Worm (Caenorhabditis elegans) whole organism, L3 larva: ENCODE results near the gene fbxa-220.

Source experiments
- ama-1 ChIP-seq: fragments of 150-350 bp; optimal IDR thresholded peaks from 2 replicates; lab custom pipeline; 2018
- ceh-82 ChIP-seq: fragments of 150-350 bp; optimal IDR thresholded peaks from 2 replicates; lab custom pipeline; 2014; ENCODE audit warnings: missing biosample characterization, missing genetic modification characterization
- fkh-10 ChIP-seq: sonication (generic microtip); optimal IDR thresholded peaks from 2 replicates; lab custom pipeline; 2017; ENCODE audit warnings: missing biosample characterization, missing genetic modification reagents, missing genetic modification characterization
- fkh-2 ChIP-seq: fragments of 150-350 bp; optimal IDR thresholded peaks from 2 replicates; lab custom pipeline; 2014; ENCODE audit warnings: missing biosample characterization, missing genetic modification reagents, missing genetic modification characterization
- nhr-25 ChIP-seq: sonication (generic microtip); optimal IDR thresholded peaks from 2 replicates; lab custom pipeline; 2017; ENCODE audit warnings: missing biosample characterization, missing genetic modification characterization
- nhr-76 ChIP-seq: fragments of 150-350 bp; sonication (generic microtip); optimal IDR thresholded peaks from 5 replicates; lab custom pipeline; 2014; ENCODE audit warnings: missing biosample characterization, missing genetic modification characterization
- nhr-77 ChIP-seq: fragments of 150-350 bp; optimal IDR thresholded peaks from 2 replicates; lab custom pipeline; 2014; ENCODE audit warnings: missing biosample characterization, missing genetic modification characterization
- pha-4 ChIP-seq: fragments of 150-350 bp; optimal IDR thresholded peaks from 2 replicates; lab custom pipeline; 2014; ENCODE audit warnings: missing biosample characterization, missing genetic modification reagents, missing genetic modification characterization
- pqm-1 ChIP-seq: fragments of 150-350 bp; optimal IDR thresholded peaks from 2 replicates; lab custom pipeline; 2017; ENCODE audit warnings: missing biosample characterization, missing genetic modification characterization, inconsistent platforms
- zag-1 ChIP-seq: fragments of 150-350 bp; optimal IDR thresholded peaks from 2 replicates; lab custom pipeline; 2014; ENCODE audit warnings: missing biosample characterization, missing genetic modification characterization
- ztf-4 ChIP-seq: fragments of 150-350 bp; optimal IDR thresholded peaks from 2 replicates; lab custom pipeline; 2014; ENCODE audit warnings: missing biosample characterization, missing genetic modification characterization

- no peak for TF ChIP-seq pqm-1 (tag; lab: Kevin White, UChicago)
- TF ChIP-seq fkh-2 = no peak
- no peak for TF ChIP-seq nhr-76 (tag; lab: Kevin White, UChicago)
- no peak for TF ChIP-seq ama-1 (lab: Kevin White, UChicago)
- no peak for TF ChIP-seq pha-4 (tag; lab: Kevin White, UChicago)
- no peak for TF ChIP-seq nhr-25
- TF ChIP-seq ztf-4 (tag; lab: Kevin White, UChicago) = no peak
- no peak for TF ChIP-seq zag-1
- no peak for TF ChIP-seq nhr-77 (tag; lab: Kevin White, UChicago)
- no peak for TF ChIP-seq fkh-10 (GFP tag; lab: Kevin White, UChicago)
- TF ChIP-seq ceh-82 (tag; lab: Kevin White, UChicago) = no peak
These were observed 12.7 kb downstream of the fbxa-220 start for ce11 chrIII:11471336-11471735.
